Worm (Caenorhabditis elegans) whole organism, L3 larva: ENCODE measurements around the gene F59E11.7.

ENCODE experiments used
- elt-1 ChIP-seq: fragments of 150-350 bp; optimal IDR thresholded peaks from 2 replicates; lab custom pipeline; 2014; ENCODE audit warnings: missing biosample characterization, missing genetic modification characterization
- fkh-10 ChIP-seq: sonication (generic microtip); optimal IDR thresholded peaks from 2 replicates; lab custom pipeline; 2017; ENCODE audit warnings: missing biosample characterization, missing genetic modification reagents, missing genetic modification characterization
- pha-4 ChIP-seq: fragments of 150-350 bp; optimal IDR thresholded peaks from 2 replicates; lab custom pipeline; 2014; ENCODE audit warnings: missing biosample characterization, missing genetic modification reagents, missing genetic modification characterization

DNA sequence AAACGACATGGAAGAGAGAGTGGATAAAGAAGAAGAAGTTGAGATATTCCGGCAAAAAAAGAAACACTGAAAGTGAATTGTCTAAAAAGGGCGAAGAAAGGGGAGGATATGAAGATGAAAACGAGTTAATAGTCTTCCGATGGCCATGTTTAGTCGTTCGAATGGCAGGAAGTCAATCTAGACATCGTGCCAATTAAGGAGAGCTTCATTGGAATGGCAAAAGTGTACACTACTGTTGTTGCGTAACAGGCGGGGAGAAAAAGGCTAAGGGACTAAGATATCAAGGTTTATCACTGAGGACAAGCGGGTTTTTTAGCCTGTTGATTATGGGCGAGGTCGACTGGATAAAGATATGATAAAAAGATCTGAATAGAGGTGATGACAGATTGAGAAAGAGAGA, 43.9 kb upstream of the F59E11.7 start:
- no peak for TF ChIP-seq elt-1 (tag; lab: Kevin White, UChicago)
- TF ChIP-seq fkh-10: no peak
- no peak for TF ChIP-seq pha-4 (tag; lab: Kevin White, UChicago)
